Fruit fly (Drosophila melanogaster) whole organism, prepupa: ENCODE results near the gene CG14034.
A peak's percentile ranks its signal among the peaks of the same experiment; 100 is the strongest.

Source experiments
- CG10631 ChIP-seq: fragments of 200-800 bp; sonication (Bioruptor generic); optimal IDR thresholded peaks from 2 replicates; lab custom pipeline; 2016; ENCODE audit warnings: missing biosample characterization, missing genetic modification characterization
- CG11902 ChIP-seq: fragments of 200-800 bp; sonication (Bioruptor generic); optimal IDR thresholded peaks from 3 replicates; lab custom pipeline; 2016; ENCODE audit warnings: missing biosample characterization, missing genetic modification characterization
- CG15336 ChIP-seq: fragments of 200-800 bp; sonication (Bioruptor generic); IDR thresholded peaks from 2 replicates; pipeline ENCODE4 v1.3.6; 2022; ENCODE audit warnings: missing biosample characterization, missing genetic modification characterization
- CG1621 ChIP-seq: fragments of 200-800 bp; sonication (Bioruptor generic); optimal IDR thresholded peaks from 3 replicates; lab custom pipeline; 2018; ENCODE audit warnings: missing biosample characterization, mild to moderate bottlenecking, missing genetic modification characterization
- CG3032 ChIP-seq: fragments of 200-800 bp; optimal IDR thresholded peaks from 2 replicates; lab custom pipeline; 2019; ENCODE audit warnings: missing biosample characterization, mild to moderate bottlenecking, missing genetic modification characterization, moderate library complexity
- CG3919 ChIP-seq: fragments of 200-800 bp; sonication (Bioruptor generic); optimal IDR thresholded peaks from 3 replicates; lab custom pipeline; 2016; ENCODE audit warnings: missing biosample characterization, missing genetic modification characterization
- CG6792 ChIP-seq: fragments of 200-800 bp; sonication (Bioruptor generic); optimal IDR thresholded peaks from 3 replicates; lab custom pipeline; 2016; ENCODE audit warnings: missing biosample characterization, missing genetic modification characterization
- CG6808 ChIP-seq: fragments of 200-800 bp; sonication (Bioruptor generic); optimal IDR thresholded peaks from 3 replicates; lab custom pipeline; 2017; ENCODE audit warnings: missing biosample characterization, missing genetic modification characterization, mild to moderate bottlenecking, moderate library complexity, missing genetic modification reagents
- CG6854 ChIP-seq: fragments of 200-800 bp; sonication (Bioruptor generic); optimal IDR thresholded peaks from 2 replicates; lab custom pipeline; 2017; ENCODE audit warnings: missing biosample characterization, mild to moderate bottlenecking, missing genetic modification characterization
- CG8119 ChIP-seq: fragments of 200-800 bp; sonication (Bioruptor generic); IDR thresholded peaks from 3 replicates; pipeline ENCODE4 v1.3.6; 2022; ENCODE audit warnings: missing biosample characterization, missing genetic modification characterization
- CG8319 ChIP-seq: fragments of 200-800 bp; sonication (Bioruptor generic); optimal IDR thresholded peaks from 3 replicates; lab custom pipeline; 2016; ENCODE audit warnings: missing biosample characterization, missing genetic modification characterization
- CG9139 ChIP-seq: fragments of 200-800 bp; sonication (Bioruptor generic); optimal IDR thresholded peaks from 3 replicates; lab custom pipeline; 2017; ENCODE audit warnings: missing biosample characterization, mild to moderate bottlenecking, missing genetic modification characterization
- Eip78C ChIP-seq: fragments of 200-800 bp; sonication (Bioruptor generic); peaks from one replicate; lab custom pipeline; 2016; ENCODE audit warnings: missing biosample characterization, missing genetic modification characterization
- Ets21C ChIP-seq: fragments of 200-800 bp; sonication (Bioruptor generic); optimal IDR thresholded peaks from 3 replicates; lab custom pipeline; 2016; ENCODE audit warnings: missing biosample characterization, missing genetic modification characterization
- Ets96B ChIP-seq: fragments of 200-800 bp; optimal IDR thresholded peaks from 2 replicates; lab custom pipeline; 2019; ENCODE audit warnings: missing biosample characterization, mild to moderate bottlenecking, missing genetic modification characterization, moderate library complexity
- Gug ChIP-seq: fragments of 200-800 bp; sonication (Bioruptor generic); IDR thresholded peaks from 2 replicates; pipeline ENCODE4 v1.3.6; 2022; ENCODE audit warnings: missing biosample characterization, missing genetic modification characterization
- Hr38 ChIP-seq: sonication (Bioruptor generic); optimal IDR thresholded peaks from 2 replicates; lab custom pipeline; 2016; ENCODE audit warnings: missing biosample characterization, missing genetic modification characterization
- Hr39 ChIP-seq: fragments of 200-800 bp; sonication (Bioruptor generic); optimal IDR thresholded peaks from 2 replicates; lab custom pipeline; 2016; ENCODE audit warnings: missing biosample characterization, missing genetic modification characterization
- Hr4 ChIP-seq: fragments of 200-800 bp; sonication (Bioruptor generic); optimal IDR thresholded peaks from 3 replicates; lab custom pipeline; 2016; ENCODE audit warnings: missing biosample characterization, missing genetic modification characterization
- OdsH ChIP-seq: fragments of 200-800 bp; sonication (Bioruptor generic); optimal IDR thresholded peaks from 3 replicates; lab custom pipeline; 2016; ENCODE audit warnings: missing biosample characterization, missing genetic modification characterization
- Sox102F ChIP-seq: fragments of 200-800 bp; sonication (Bioruptor generic); optimal IDR thresholded peaks from 2 replicates; lab custom pipeline; 2016; ENCODE audit warnings: missing biosample characterization, mild to moderate bottlenecking, missing genetic modification characterization
- acj6 ChIP-seq: fragments of 200-800 bp; sonication (Bioruptor generic); optimal IDR thresholded peaks from 3 replicates; lab custom pipeline; 2016; ENCODE audit warnings: missing biosample characterization, missing genetic modification characterization
- cyc ChIP-seq: fragments of 200-800 bp; sonication (Bioruptor generic); optimal IDR thresholded peaks from 3 replicates; lab custom pipeline; 2016; ENCODE audit warnings: missing biosample characterization, missing genetic modification characterization
- dac ChIP-seq: fragments of 200-800 bp; sonication (Bioruptor generic); optimal IDR thresholded peaks from 2 replicates; lab custom pipeline; 2017; ENCODE audit warnings: missing biosample characterization, mild to moderate bottlenecking, missing genetic modification characterization
- eg ChIP-seq: fragments of 200-800 bp; sonication (Bioruptor generic); IDR thresholded peaks from 3 replicates; pipeline ENCODE4 v1.3.6; 2022; ENCODE audit warnings: missing biosample characterization, missing genetic modification characterization
- esn ChIP-seq: fragments of 200-800 bp; sonication (Bioruptor generic); optimal IDR thresholded peaks from 2 replicates; lab custom pipeline; 2016; ENCODE audit warnings: missing biosample characterization, mild to moderate bottlenecking, missing genetic modification characterization, moderate library complexity
- fkh ChIP-seq: fragments of 200-800 bp; sonication (Bioruptor generic); optimal IDR thresholded peaks from 3 replicates; lab custom pipeline; 2017; ENCODE audit warnings: missing biosample characterization, mild to moderate bottlenecking, missing genetic modification characterization, moderate library complexity
- net ChIP-seq: fragments of 200-800 bp; sonication (Bioruptor generic); optimal IDR thresholded peaks from 3 replicates; lab custom pipeline; 2016; ENCODE audit warnings: missing biosample characterization, missing genetic modification characterization
- pdm3 ChIP-seq: fragments of 200-800 bp; sonication (Bioruptor generic); optimal IDR thresholded peaks from 3 replicates; lab custom pipeline; 2016; ENCODE audit warnings: missing biosample characterization, missing genetic modification characterization
- salr ChIP-seq, 2 experiments: fragments of 200-800 bp; sonication (Bioruptor generic); optimal IDR thresholded peaks; 3 replicates each; lab custom pipeline; 2016 to 2018; ENCODE audit warnings: missing biosample characterization in 2 of 2, missing genetic modification characterization in 2 of 2, mild to moderate bottlenecking in 1 of 2
- svp ChIP-seq: fragments of 200-800 bp; sonication (Bioruptor generic); peaks from one replicate; lab custom pipeline; 2016; ENCODE audit warnings: missing biosample characterization, missing genetic modification characterization
- topi ChIP-seq: fragments of 200-800 bp; sonication (Bioruptor generic); optimal IDR thresholded peaks from 3 replicates; lab custom pipeline; 2016; ENCODE audit warnings: missing biosample characterization, missing genetic modification characterization
- vri ChIP-seq: fragments of 200-800 bp; sonication (Bioruptor generic); optimal IDR thresholded peaks from 3 replicates; lab custom pipeline; 2016; ENCODE audit warnings: missing biosample characterization, mild to moderate bottlenecking, missing genetic modification characterization

Gene CG14034

dm6 chr2L:5230772-5231171, 14.4 kb upstream of the CG14034 start:
- TF ChIP-seq Ets96B (tag; lab: Kevin White, UChicago) = no peak
- no peak for TF ChIP-seq Hr39 (GFP tag; lab: Kevin White, UChicago)
- TF ChIP-seq acj6 (GFP tag; lab: Kevin White, UChicago) = no peak
- TF ChIP-seq net (GFP tag; lab: Kevin White, UChicago) = no peak
- TF ChIP-seq CG10631 (GFP tag; lab: Kevin White, UChicago) = no peak
- no peak for TF ChIP-seq Ets21C (GFP tag; lab: Kevin White, UChicago)
- TF ChIP-seq CG9139 (GFP tag; lab: Kevin White, UChicago) = no peak
- no peak for TF ChIP-seq CG6854
- TF ChIP-seq CG1621 (tag; lab: Kevin White, UChicago) = no peak
- no peak for TF ChIP-seq CG3919 (GFP tag; lab: Kevin White, UChicago)
- TF ChIP-seq Hr38 (GFP tag; lab: Kevin White, UChicago) = no peak
- TF ChIP-seq CG6792 = no peak
- TF ChIP-seq, all 60 proteins: peak for 0

- TF ChIP-seq vri (GFP tag; lab: Kevin White, UChicago) = peak; percentile 44
- TF ChIP-seq fkh (GFP tag; lab: Kevin White, UChicago) = no peak
- no peak for TF ChIP-seq Eip78C (GFP tag; lab: Kevin White, UChicago)
- no peak for TF ChIP-seq Sox102F (GFP tag; lab: Kevin White, UChicago)
- 0 out of 2 replicates have a peak, but pooled peaks have one; percentile 7 for TF ChIP-seq CG15336 (GFP tag; lab: Robert Waterston, UW)
- TF ChIP-seq svp (GFP tag; lab: Kevin White, UChicago) = peak; percentile 67
- TF ChIP-seq, all 60 proteins: peak for 3
Observed at dm6 chr2L:5229735-5230347, 13.5 kb upstream of the CG14034 start.

dm6 chr2L:5229239-5229638, 12.9 kb upstream of the CG14034 start:
- TF ChIP-seq vri (GFP tag; lab: Kevin White, UChicago) (no peak), pdm3 (no peak), net (GFP tag; lab: Kevin White, UChicago) (no peak), cyc (GFP tag; lab: Kevin White, UChicago) (no peak), CG3032 (tag; lab: Kevin White, UChicago) (no peak), CG1621 (tag; lab: Kevin White, UChicago) (no peak), esn (GFP tag; lab: Kevin White, UChicago) (no peak)

DNA sequence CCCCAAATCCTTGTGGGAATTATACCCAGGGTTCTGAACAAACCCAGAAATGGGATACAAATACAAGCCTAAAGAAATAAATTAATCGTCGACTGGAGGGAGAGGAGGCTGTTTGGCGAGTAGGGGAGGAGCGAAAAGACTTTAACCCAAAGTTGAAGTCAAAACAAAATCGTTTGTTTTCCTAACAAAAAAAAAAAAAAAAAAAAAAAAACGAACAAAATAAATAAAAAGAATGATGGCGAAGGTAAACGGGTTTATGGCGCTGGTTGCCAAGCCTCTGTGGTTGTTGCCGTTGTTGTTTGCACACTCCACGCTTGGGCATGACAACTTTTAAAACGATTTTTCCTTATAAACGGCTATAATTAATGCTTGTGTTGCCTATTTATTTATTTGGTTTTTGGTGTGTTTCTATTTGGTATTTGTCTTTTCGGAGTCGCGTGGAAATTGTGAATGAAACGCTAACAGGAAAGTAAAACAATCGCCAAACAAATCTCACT, 12.3 kb upstream of the CG14034 start:
- 0 out of 2 replicates have a peak, but pooled peaks have one; percentile 46 for TF ChIP-seq CG15336 (GFP tag; lab: Robert Waterston, UW)
- TF ChIP-seq CG8119 (GFP tag; lab: Robert Waterston, UW) = peak; percentile 26; the same call in 1 of the 3 replicates
- peak; percentile 51; the same call in 1 of the 3 replicates for TF ChIP-seq eg
- peak; percentile 71 for TF ChIP-seq fkh (GFP tag; lab: Kevin White, UChicago)
- TF ChIP-seq CG6792 = no peak
- TF ChIP-seq, all 60 proteins: peak for 4

- TF ChIP-seq CG6808 (GFP tag; lab: Kevin White, UChicago) (no peak), CG11902 (GFP tag; lab: Kevin White, UChicago) (no peak), CG8319 (GFP tag; lab: Kevin White, UChicago) (no peak), Hr38 (GFP tag; lab: Kevin White, UChicago) (no peak), CG6792 (no peak), CG3919 (GFP tag; lab: Kevin White, UChicago) (no peak), CG15336 (GFP tag; lab: Robert Waterston, UW) (no peak), salr (GFP tag; optimal IDR thresholded peaks at IDR 0.05; lab: Kevin White, UChicago) (no peak), dac (no peak), Sox102F (GFP tag; lab: Kevin White, UChicago) (no peak), vri (GFP tag; lab: Kevin White, UChicago) (no peak), Gug (GFP tag; lab: Robert Waterston, UW) (no peak), Hr4 (GFP tag; lab: Kevin White, UChicago) (no peak), topi (GFP tag; lab: Kevin White, UChicago) (no peak), OdsH (no peak), Hr39 (GFP tag; lab: Kevin White, UChicago) (no peak)
Observed at dm6 chr2L:5226891-5227554, 10.7 kb upstream of the CG14034 start.
